Fruit fly (Drosophila melanogaster) whole organism, embryonic: ENCODE results near the gene Vha14-2.

ENCODE experiments used
- CG12155 ChIP-seq: fragments of 200-800 bp; sonication (Bioruptor generic); optimal IDR thresholded peaks from 3 replicates; lab custom pipeline; 2016; ENCODE audit warnings: missing biosample characterization, missing genetic modification characterization
- CG14710 ChIP-seq: fragments of 200-800 bp; sonication (Bioruptor generic); optimal IDR thresholded peaks from 3 replicates; lab custom pipeline; 2019; ENCODE audit warnings: missing biosample characterization, mild to moderate bottlenecking, missing genetic modification characterization, moderate library complexity
- CG16779 ChIP-seq: fragments of 200-800 bp; sonication (Bioruptor generic); IDR thresholded peaks from 2 replicates; pipeline ENCODE4 v1.3.6; 2022; ENCODE audit warnings: missing biosample characterization, missing genetic modification characterization
- CG17612 ChIP-seq: fragments of 200-800 bp; sonication (Bioruptor generic); IDR thresholded peaks from 2 replicates; pipeline ENCODE4 v1.3.6; 2022; ENCODE audit warnings: missing biosample characterization, missing genetic modification characterization
- CG3065 ChIP-seq: fragments of 200-800 bp; sonication (Bioruptor generic); optimal IDR thresholded peaks from 2 replicates; lab custom pipeline; 2016; ENCODE audit warnings: missing biosample characterization, missing genetic modification characterization
- CG5180 ChIP-seq: fragments of 200-800 bp; sonication (Bioruptor generic); optimal IDR thresholded peaks from 3 replicates; lab custom pipeline; 2017; ENCODE audit warnings: missing biosample characterization, missing genetic modification characterization, mild to moderate bottlenecking, moderate library complexity, missing genetic modification reagents
- CoRest ChIP-seq: fragments of 200-800 bp; sonication (Bioruptor generic); optimal IDR thresholded peaks from 3 replicates; lab custom pipeline; 2018; ENCODE audit warnings: missing biosample characterization, mild to moderate bottlenecking, missing genetic modification characterization, moderate library complexity
- Hey ChIP-seq: fragments of 200-800 bp; sonication (Bioruptor generic); optimal IDR thresholded peaks from 3 replicates; lab custom pipeline; 2018; ENCODE audit warnings: missing biosample characterization, mild to moderate bottlenecking, missing genetic modification characterization
- Nf-YA ChIP-seq: fragments of 200-800 bp; sonication (Bioruptor generic); IDR thresholded peaks from 2 replicates; pipeline ENCODE4 v1.3.6; 2022; ENCODE audit warnings: missing biosample characterization, missing genetic modification characterization
- Ravus ChIP-seq: fragments of 200-800 bp; sonication (Bioruptor generic); IDR thresholded peaks from 2 replicates; pipeline ENCODE4 v1.3.6; 2022; ENCODE audit warnings: missing biosample characterization, missing genetic modification characterization
- Rx ChIP-seq: fragments of 200-800 bp; sonication (Bioruptor generic); IDR thresholded peaks from 2 replicates; pipeline ENCODE4 v1.3.6; 2022; ENCODE audit warnings: missing biosample characterization, missing genetic modification characterization
- Spps ChIP-seq: fragments of 200-800 bp; sonication (Bioruptor generic); optimal IDR thresholded peaks from 2 replicates; lab custom pipeline; 2018; ENCODE audit warnings: missing biosample characterization, mild to moderate bottlenecking, missing genetic modification characterization
- Sry-β ChIP-seq: fragments of 200-800 bp; sonication (Bioruptor generic); optimal IDR thresholded peaks from 2 replicates; lab custom pipeline; 2018; ENCODE audit warnings: missing biosample characterization, mild to moderate bottlenecking, missing genetic modification characterization, moderate library complexity
- bowl ChIP-seq: fragments of 200-800 bp; sonication (Bioruptor generic); IDR thresholded peaks from 2 replicates; pipeline ENCODE4 v1.3.6; 2022; ENCODE audit warnings: missing biosample characterization, missing genetic modification characterization
- chinmo ChIP-seq: fragments of 200-800 bp; sonication (Bioruptor generic); IDR thresholded peaks from 4 replicates; pipeline ENCODE4 v1.3.6; 2022; ENCODE audit warnings: missing biosample characterization, missing genetic modification characterization; ENCODE audit not compliant: partially characterized antibody
- h ChIP-seq: fragments of >200 bp; optimal IDR thresholded peaks from 2 replicates; lab custom pipeline; 2017

Vha14-2 gene

DNA sequence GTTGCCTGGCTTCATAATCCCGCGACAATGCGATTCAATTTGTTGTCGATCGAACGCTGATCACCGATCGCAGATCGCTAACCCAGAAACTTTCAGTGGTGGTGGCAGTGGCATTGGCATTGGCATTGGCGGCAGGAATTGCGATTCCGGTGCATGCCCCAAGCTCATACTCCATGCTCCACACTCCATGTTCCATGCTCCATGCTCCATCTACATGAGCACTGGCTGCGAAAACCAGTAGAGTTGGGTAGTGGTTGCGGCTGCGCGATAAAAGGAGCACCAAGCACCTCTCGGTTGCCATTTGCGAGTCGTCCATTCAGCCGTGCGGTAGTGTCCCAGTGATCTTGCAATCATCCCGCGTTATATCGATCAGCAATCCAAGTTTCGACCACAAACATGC is 50.9 kb downstream of the Vha14-2 start, which contains the start of gene Osi1:
TSS of gene Osi1 (plus strand) at position 301 of the 400 bp plus-strand sequence.
- TF ChIP-seq bowl = no peak
- no peak for TF ChIP-seq CG17612 (GFP tag; lab: Robert Waterston, UW)
- no peak for TF ChIP-seq CG5180
- no peak for TF ChIP-seq CG14710 (tag; lab: Kevin White, UChicago)
- TF ChIP-seq h (lab: Kevin White, UChicago) = no peak
- no peak for TF ChIP-seq Ravus
- TF ChIP-seq Nf-YA (GFP tag; lab: Robert Waterston, UW) = no peak
- TF ChIP-seq Hey (tag; lab: Kevin White, UChicago) = no peak
- no peak for TF ChIP-seq Spps
- TF ChIP-seq chinmo = no peak
- TF ChIP-seq CG16779 (GFP tag; lab: Robert Waterston, UW) = no peak
- TF ChIP-seq CG3065 (GFP tag; lab: Kevin White, UChicago) = no peak
- no peak for TF ChIP-seq Sry-β
- TF ChIP-seq CoRest (tag; lab: Kevin White, UChicago) = no peak
- no peak for TF ChIP-seq CG12155
- no peak for TF ChIP-seq Rx
